Fruit fly (Drosophila melanogaster): ENCODE results near the gene ebd1.

ebd1 gene

DNA sequence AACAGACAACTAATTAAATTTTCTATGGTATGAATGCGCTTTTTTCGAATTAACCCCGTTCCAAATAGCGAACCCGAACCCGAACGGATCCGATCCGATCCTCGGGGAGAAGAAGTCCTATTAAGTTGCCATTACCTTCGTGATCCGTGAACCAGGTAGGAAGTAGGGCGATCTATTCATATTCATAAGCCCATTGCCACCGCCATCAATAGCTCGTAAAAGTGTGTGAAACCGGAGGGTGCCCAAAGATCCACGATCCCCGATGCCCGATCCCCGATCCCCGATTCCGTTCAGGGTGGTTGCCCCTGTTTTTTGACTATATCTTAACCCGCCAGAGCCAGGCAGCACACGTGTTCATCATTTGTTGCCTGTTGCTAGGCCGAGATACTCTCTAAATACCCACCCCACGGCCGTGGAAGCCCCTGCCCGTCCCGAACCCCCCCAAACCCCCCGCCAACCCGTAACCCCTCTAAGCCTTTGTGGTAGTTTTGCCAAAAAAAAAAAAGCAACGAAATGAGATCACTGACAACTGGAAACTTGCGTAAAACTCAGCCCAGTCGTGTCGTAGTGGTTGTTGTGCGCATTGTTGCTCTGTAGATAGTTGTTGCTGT is 39.8 kb downstream of the ebd1 start:
- TF ChIP-seq Snoo (tag; optimal IDR thresholded peaks at IDR 0.05) = no peak
- TF ChIP-seq EcR (GFP tag; optimal IDR thresholded peaks at IDR 0.05) = peak; percentile 13

DNA sequence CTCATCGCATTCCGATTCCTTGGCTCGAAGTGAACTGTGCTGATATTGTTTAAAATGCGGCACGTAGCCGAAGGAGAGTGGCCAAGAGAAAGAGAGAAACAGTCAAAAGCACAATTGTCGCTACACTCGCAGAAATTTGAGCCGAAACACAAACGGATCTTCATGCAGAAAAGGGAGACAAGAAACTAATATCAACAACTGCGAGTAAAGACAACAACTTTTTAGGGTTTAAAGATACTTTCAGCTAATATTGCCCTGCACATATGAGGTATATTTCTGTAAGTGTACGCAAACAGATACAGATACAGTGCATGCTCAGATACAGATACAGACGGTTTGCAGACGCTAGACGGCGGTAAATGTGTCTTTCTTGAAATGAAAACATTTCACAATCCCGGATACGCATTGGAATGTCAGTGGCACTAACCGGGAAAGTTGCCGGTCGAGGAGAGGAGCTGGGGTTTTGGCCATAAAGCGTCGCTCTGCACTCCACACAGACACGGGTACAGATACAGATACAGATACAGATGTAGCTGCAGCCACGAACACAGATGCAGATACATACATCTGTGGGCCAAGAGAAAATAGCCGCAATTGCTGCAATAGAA is 41.1 kb downstream of the ebd1 start:
- TF ChIP-seq CG12605 (GFP tag; IDR thresholded peaks at IDR 0.05) (peak; percentile 78), CG9948 (tag; optimal IDR thresholded peaks at IDR 0.05) (peak; percentile 87), CG34367 (tag; optimal IDR thresholded peaks at IDR 0.05) (peak; percentile 84), CG14655 (GFP tag; optimal IDR thresholded peaks at IDR 0.05) (peak; percentile 94), CG17806 (tag; optimal IDR thresholded peaks at IDR 0.05) (peak; percentile 88), CG15710 (tag; optimal IDR thresholded peaks at IDR 0.05) (peak; percentile 81), Pif1A (GFP tag; optimal IDR thresholded peaks at IDR 0.05) (peak; percentile 92), Ets98B (GFP tag; IDR thresholded peaks at IDR 0.05) (peak; percentile 96), Pif1B (GFP tag; optimal IDR thresholded peaks at IDR 0.05) (peak; percentile 91), CG13204 (GFP tag; optimal IDR thresholded peaks at IDR 0.05) (peak; percentile 53), CG32121 (GFP tag; IDR thresholded peaks at IDR 0.05) (peak; percentile 90), fd96Ca (GFP tag; IDR thresholded peaks at IDR 0.05) (peak; percentile 96), rn (GFP tag; IDR thresholded peaks at IDR 0.05) (peak; percentile 86), Snoo (tag; optimal IDR thresholded peaks at IDR 0.05) (peak; percentile 86), D1 (tag; optimal IDR thresholded peaks at IDR 0.05) (peak; percentile 18), CG4496 (GFP tag; IDR thresholded peaks at IDR 0.05) (peak; percentile 96), CG8159 (tag; optimal IDR thresholded peaks at IDR 0.05) (peak; percentile 82), CG8301 (tag; optimal IDR thresholded peaks at IDR 0.05) (peak; percentile 94), EcR (GFP tag; optimal IDR thresholded peaks at IDR 0.05) (peak; percentile 10), gl (tag; optimal IDR thresholded peaks at IDR 0.05) (peak; percentile 50), CG10348 (GFP tag; IDR thresholded peaks at IDR 0.05) (peak; percentile 51; the same call in 1 of the 2 replicates)

DNA sequence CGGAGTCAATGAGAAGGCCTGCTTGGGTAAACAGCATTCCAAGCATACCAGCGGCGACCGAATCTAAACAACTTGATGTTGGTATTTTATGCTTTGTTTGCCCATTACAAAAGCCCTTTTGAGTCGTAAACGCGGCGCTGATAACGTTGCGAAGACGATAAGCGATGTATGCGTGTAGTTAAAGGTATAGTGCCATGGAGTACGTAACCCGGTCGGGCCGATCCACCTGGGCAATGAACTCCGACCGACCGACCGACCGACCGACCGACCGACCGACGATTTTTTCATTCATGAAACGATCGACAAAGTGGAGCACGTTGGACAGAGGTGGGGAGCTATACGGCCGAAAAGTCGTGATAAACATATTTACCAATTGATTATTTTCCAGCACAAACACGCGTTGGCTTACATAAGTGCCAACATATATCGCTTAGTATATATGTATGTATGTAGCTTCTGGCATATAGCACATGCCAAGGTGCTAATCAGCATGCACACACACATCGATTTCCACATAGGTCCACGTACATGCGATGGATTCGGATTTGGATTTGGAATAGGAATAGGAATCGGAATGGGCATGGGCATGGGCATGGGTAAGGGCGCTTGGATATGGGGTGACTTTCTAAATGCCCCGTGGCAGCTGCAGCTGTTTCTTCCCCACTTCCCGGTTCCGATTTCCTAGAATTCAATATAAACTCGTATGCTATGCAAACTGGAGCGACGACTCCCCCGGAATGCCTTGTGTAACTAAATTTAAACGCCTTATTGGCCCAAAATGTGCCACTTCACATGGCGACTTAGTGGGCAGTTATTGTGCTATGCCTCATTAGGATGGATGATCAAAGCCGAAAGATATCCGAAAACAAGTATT is 42.2 kb downstream of the ebd1 start:
- TF ChIP-seq EcR (GFP tag; optimal IDR thresholded peaks at IDR 0.05) = peak; percentile 67
- no peak for TF ChIP-seq Ets98B (GFP tag; IDR thresholded peaks at IDR 0.05)

DNA sequence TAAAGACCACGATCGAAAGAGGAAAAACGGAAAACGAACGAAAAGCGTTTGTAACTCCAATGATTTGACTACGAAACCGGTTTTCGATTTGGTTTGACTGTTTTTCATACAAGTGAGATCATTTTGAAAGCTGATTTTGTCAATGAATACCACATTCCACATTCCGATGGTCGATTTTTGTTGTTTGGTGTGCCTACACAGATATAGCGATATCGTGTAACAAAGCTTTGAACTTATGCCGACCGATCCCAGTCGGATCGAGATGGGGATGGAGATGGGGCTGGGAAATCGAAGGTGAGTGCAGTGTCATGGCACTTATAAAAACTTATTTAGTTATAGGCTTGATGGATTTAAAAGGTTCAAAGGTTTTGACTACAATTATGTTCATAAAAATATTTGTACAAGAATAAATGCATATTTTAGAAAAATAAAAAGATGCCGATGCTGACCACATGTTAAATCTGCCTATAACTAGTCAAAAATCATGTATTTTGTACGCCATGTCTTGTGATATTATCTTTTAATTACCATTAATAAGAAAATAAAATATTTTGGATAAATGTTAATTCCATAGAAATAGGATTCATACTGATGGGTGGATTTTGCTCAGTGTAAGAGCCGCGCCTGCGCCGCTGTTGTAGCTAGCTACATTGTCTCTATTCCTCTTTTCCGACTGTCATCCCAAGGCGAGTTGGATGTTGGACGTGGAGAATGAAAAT is 43.0 kb downstream of the ebd1 start:
- peak; percentile 63 for TF ChIP-seq CG17806 (tag; optimal IDR thresholded peaks at IDR 0.05)
- no peak for TF ChIP-seq Ets98B (GFP tag; IDR thresholded peaks at IDR 0.05)
- TF ChIP-seq CG8159 (tag; optimal IDR thresholded peaks at IDR 0.05) = peak; percentile 65
- TF ChIP-seq CG34367 (tag; optimal IDR thresholded peaks at IDR 0.05) = peak; percentile 23
- peak; percentile 39 for TF ChIP-seq CG15710 (tag; optimal IDR thresholded peaks at IDR 0.05)
- no peak for TF ChIP-seq CG13204 (GFP tag; optimal IDR thresholded peaks at IDR 0.05)
- peak; percentile 58 for TF ChIP-seq CG14655 (GFP tag; optimal IDR thresholded peaks at IDR 0.05)
- TF ChIP-seq rn (GFP tag; IDR thresholded peaks at IDR 0.05) = no peak
- TF ChIP-seq Pif1A (GFP tag; optimal IDR thresholded peaks at IDR 0.05) = peak; percentile 0
- no peak for TF ChIP-seq fd96Ca (GFP tag; IDR thresholded peaks at IDR 0.05)
- no peak for TF ChIP-seq CG4496 (GFP tag; IDR thresholded peaks at IDR 0.05)
- no peak for TF ChIP-seq CG32121 (GFP tag; IDR thresholded peaks at IDR 0.05)
- TF ChIP-seq CG10348 (GFP tag; IDR thresholded peaks at IDR 0.05) = no peak
- TF ChIP-seq CG8301 (tag; optimal IDR thresholded peaks at IDR 0.05) = peak; percentile 51
- peak; percentile 52 for TF ChIP-seq CG9948 (tag; optimal IDR thresholded peaks at IDR 0.05)
- no peak for TF ChIP-seq D1 (tag; optimal IDR thresholded peaks at IDR 0.05)
- no peak for TF ChIP-seq CG12605 (GFP tag; IDR thresholded peaks at IDR 0.05)
- TF ChIP-seq gl (tag; optimal IDR thresholded peaks at IDR 0.05) = no peak
- peak; percentile 16 for TF ChIP-seq Pif1B (GFP tag; optimal IDR thresholded peaks at IDR 0.05)
- no peak for TF ChIP-seq Snoo (tag; optimal IDR thresholded peaks at IDR 0.05)
- TF ChIP-seq EcR (GFP tag; optimal IDR thresholded peaks at IDR 0.05) = no peak

DNA sequence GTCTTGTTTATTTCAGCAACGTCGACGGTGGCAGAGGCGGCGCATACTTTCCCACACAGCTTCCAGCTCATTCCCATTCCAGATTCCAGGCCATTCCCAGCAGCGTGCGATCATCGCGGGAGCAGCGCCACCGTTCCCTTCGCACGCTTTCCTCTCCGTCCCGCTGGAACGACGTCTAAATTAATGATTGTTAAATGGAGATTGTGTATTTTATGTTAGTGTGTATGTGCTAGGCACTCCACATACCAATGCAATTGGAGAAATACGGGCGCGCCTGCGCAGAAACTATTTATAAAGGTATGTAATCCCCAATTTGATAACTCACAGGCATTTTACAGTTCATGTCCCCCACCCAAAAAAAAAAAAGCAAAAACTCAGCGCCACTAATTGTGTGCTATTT is 43.9 kb downstream of the ebd1 start:
- TF ChIP-seq CG9948 (tag; optimal IDR thresholded peaks at IDR 0.05) (no peak), Ets98B (GFP tag; IDR thresholded peaks at IDR 0.05) (no peak)

All from whole organism, pupa.